Worm (Caenorhabditis elegans): ENCODE measurements around the gene T01H10.11.

T01H10.11 gene

DNA sequence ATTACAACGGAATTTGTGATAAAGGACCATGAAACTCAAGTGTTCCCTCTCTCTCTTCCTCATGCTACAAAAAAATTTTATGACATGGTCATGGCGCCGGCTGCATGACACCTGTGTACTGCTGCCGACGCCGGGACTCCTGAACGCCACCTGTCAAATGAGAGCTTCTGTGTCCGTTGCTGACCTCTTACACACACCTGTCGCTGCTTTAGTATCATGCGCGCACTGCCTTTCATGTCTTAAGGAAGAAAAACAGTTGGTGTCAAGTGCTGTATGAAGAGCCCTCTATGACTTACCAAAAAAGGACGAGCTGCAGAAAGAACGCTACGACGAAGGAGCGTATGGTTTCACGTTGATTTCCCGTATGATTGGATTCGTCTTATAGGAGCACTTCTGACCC lies 30.6 kb upstream of the T01H10.11 start:
- no peak for TF ChIP-seq sox-2 (GFP tag; IDR thresholded peaks at IDR 0.05)
- TF ChIP-seq ztf-16 (tag; optimal IDR thresholded peaks at IDR 0.05): no peak
- no peak for TF ChIP-seq ceh-18 (tag; optimal IDR thresholded peaks at IDR 0.05)
- TF ChIP-seq rnt-1 (tag; optimal IDR thresholded peaks at IDR 0.05): no peak
- no peak for TF ChIP-seq madf-2 (tag; optimal IDR thresholded peaks at IDR 0.05)
- TF ChIP-seq pag-3 (tag; optimal IDR thresholded peaks at IDR 0.05; ENCODE audit: borderline replicate concordance): no peak
- no peak for TF ChIP-seq pax-1 (tag; optimal IDR thresholded peaks at IDR 0.05)
- TF ChIP-seq nhr-11 (tag; optimal IDR thresholded peaks at IDR 0.05): no peak
- no peak for TF ChIP-seq hlh-30 (tag; optimal IDR thresholded peaks at IDR 0.05; ENCODE audit: insufficient read depth)
- TF ChIP-seq pat-9 (tag; optimal IDR thresholded peaks at IDR 0.05): no peak
- TF ChIP-seq ceh-48 (tag; optimal IDR thresholded peaks at IDR 0.05): no peak
- no peak for TF ChIP-seq ceh-30 (tag; optimal IDR thresholded peaks at IDR 0.05)

DNA sequence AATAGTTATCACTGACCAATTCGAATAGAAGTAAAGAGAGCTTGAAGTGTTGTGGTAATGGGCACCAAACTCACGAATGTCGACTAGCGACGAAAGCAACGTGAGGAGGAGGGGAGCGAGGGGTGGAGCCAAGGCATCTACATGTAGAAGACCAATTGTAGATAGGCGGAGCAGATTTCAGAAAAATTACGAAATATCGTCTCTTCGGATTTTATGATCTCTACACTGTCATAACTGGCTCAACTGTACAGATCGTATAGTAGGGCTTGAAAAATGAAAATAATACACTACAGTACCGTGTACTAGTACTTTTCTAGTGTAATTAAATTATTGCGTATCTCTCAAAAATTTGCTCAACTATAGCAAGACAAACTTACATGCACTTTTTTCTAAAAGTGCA lies 30.2 kb upstream of the T01H10.11 start, which contains the start of gene W03G11.4:
TSS of gene W03G11.4 (minus strand) at position 101 of the 400 bp plus-strand sequence.
- no peak for TF ChIP-seq ceh-6 (GFP tag; optimal IDR thresholded peaks at IDR 0.05)
- no peak for TF ChIP-seq fkh-6 (tag; optimal IDR thresholded peaks at IDR 0.05)
- TF ChIP-seq unc-86 (tag; optimal IDR thresholded peaks at IDR 0.05): no peak
- TF ChIP-seq hlh-6 (tag; optimal IDR thresholded peaks at IDR 0.05): no peak
- TF ChIP-seq ahr-1 (tag; optimal IDR thresholded peaks at IDR 0.05): no peak
- no peak for TF ChIP-seq ceh-22 (tag; optimal IDR thresholded peaks at IDR 0.05)
- no peak for TF ChIP-seq pqm-1 (tag; optimal IDR thresholded peaks at IDR 0.05)
- TF ChIP-seq odd-2 (tag; optimal IDR thresholded peaks at IDR 0.05): no peak
- no peak for TF ChIP-seq ceh-9 (tag; optimal IDR thresholded peaks at IDR 0.05)
- TF ChIP-seq pros-1 (tag; optimal IDR thresholded peaks at IDR 0.05): no peak
- TF ChIP-seq ets-4 (tag; optimal IDR thresholded peaks at IDR 0.05): no peak
- TF ChIP-seq pha-4 (tag; optimal IDR thresholded peaks at IDR 0.05): no peak

DNA sequence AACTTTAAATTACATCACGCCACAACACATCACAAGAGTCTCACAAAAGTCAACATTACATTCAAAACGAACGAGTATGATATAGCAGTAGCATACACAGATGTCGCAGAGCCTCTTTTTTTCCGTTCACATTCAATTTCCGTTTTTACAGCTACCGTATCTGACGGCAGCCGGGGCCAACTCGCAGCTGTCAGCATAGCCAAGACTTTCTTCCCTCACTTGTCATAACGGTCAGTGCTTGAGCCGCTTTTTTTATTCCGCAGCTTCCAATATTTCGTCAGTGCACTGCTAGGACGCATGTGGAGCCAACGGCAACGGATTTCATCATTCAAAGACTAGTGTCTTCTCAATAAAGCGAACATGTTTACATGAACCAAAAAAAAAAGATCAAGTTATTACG lies 29.3 kb upstream of the T01H10.11 start:
- TF ChIP-seq nhr-11 (tag; optimal IDR thresholded peaks at IDR 0.05) (no peak), ceh-22 (tag; optimal IDR thresholded peaks at IDR 0.05) (no peak), ceh-14 (tag; optimal IDR thresholded peaks at IDR 0.05) (no peak), unc-3 (GFP tag; conservative IDR thresholded peaks at IDR 0.05) (no peak), unc-3 (tag; optimal IDR thresholded peaks at IDR 0.05) (no peak), ceh-34 (tag; optimal IDR thresholded peaks at IDR 0.05) (no peak), sdc-2 (tag; optimal IDR thresholded peaks at IDR 0.05) (no peak), ceh-45 (GFP tag; IDR thresholded peaks at IDR 0.05) (no peak), madf-2 (tag; optimal IDR thresholded peaks at IDR 0.05) (no peak), unc-86 (tag; optimal IDR thresholded peaks at IDR 0.05) (no peak), zip-5 (tag; optimal IDR thresholded peaks at IDR 0.05) (no peak), sox-4 (tag; optimal IDR thresholded peaks at IDR 0.05) (no peak), ama-1 (optimal IDR thresholded peaks at IDR 0.05) (no peak), hlh-6 (tag; optimal IDR thresholded peaks at IDR 0.05) (no peak), ets-4 (tag; optimal IDR thresholded peaks at IDR 0.05) (no peak), F13H6.1 (tag; optimal IDR thresholded peaks at IDR 0.05) (no peak), ceh-9 (tag; optimal IDR thresholded peaks at IDR 0.05) (no peak), pha-2 (tag; optimal IDR thresholded peaks at IDR 0.05) (no peak), pros-1 (tag; optimal IDR thresholded peaks at IDR 0.05) (no peak), pag-3 (tag; optimal IDR thresholded peaks at IDR 0.05; ENCODE audit: borderline replicate concordance) (no peak)

DNA sequence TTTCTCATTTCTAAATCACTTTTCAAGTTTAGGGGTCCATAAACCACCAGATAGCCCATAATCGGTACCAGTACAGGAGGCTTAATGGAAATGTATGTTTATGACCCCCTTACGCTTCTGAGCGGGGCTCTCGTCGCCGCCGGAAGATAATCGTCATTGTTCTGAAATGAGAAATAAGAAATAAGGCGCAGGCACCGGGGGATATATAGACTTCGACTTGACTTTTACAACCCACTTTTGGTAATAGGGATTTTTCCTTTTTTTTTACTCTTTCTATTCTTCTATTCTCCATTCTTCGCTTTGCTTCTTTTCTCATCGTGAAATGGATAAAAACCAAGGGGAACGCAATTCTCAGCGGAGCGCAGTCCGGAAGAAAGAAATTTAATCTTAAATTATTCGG lies 28.1 kb upstream of the T01H10.11 start:
- no peak for TF ChIP-seq hlh-13 (GFP tag; optimal IDR thresholded peaks at IDR 0.05)
- no peak for TF ChIP-seq zip-5 (tag; optimal IDR thresholded peaks at IDR 0.05)
- TF ChIP-seq nhr-232 (tag; optimal IDR thresholded peaks at IDR 0.05): no peak
- no peak for TF ChIP-seq ztf-16 (tag; optimal IDR thresholded peaks at IDR 0.05)

DNA sequence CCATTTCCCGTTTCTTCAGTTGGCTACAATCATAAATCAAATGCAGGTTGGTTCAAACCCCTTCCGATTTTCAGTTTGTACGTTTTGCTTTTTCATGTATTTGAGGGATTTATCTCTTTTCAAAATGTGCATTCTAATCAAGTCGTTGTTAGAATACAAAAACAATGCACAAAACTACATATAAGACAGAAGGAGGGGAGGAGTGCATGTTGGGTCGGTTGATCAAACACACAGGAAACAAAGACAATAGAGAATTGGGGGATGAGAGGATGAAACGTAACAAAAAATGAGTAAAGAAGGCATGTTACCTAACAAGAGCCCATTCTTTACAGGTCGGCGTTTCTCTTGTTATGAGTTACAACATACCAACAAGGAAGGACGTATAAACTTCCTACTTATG lies 25.3 kb upstream of the T01H10.11 start:
- TF ChIP-seq ceh-31 (tag; optimal IDR thresholded peaks at IDR 0.05): no peak

Measured in whole organism, late embryonic.